Fruit fly (Drosophila melanogaster): ENCODE data around the gene Jhbp4.

Gene Jhbp4

DNA sequence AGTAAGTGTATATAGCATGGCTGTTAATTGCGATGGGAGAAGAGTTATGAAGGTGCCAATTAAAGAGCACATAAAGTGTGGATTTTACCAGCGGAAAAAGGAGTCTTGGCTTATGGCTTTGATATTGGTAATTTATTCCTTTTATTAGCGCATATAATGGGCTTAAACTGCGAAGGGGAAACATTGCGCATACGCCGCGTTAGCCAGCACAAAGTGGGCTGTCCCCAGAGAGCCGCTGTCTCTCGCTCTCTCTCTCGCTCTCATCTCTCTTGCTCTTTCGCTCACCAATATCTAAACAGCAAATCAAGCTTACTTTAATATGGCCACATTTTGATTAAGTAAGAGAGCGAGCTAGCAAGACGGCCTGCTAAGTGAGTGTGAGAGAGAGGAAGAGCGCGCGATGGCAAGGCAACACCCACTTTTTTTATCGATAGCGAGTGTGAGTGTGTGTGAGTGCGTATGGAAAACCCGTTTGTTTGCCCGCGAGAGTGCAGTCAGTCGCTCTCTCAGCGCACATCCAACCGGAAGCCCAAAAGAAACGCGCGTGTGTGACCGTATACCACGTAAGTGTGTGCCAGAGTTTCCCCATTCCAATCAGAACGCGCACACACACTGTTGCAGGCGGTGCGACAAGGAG, 17.6 kb upstream of the Jhbp4 start, which contains the start of gene pnr (continued):
- TF ChIP-seq org-1 (GFP tag; optimal IDR thresholded peaks at IDR 0.05) (no peak), Opbp (GFP tag; IDR thresholded peaks at IDR 0.05; ENCODE audit: partially characterized antibody) (no peak), tll (GFP tag; optimal IDR thresholded peaks at IDR 0.05) (peak in 1 of 2 experiments; percentile 49), CG31388 (GFP tag; optimal IDR thresholded peaks at IDR 0.05) (no peak), CG11695 (GFP tag; IDR thresholded peaks at IDR 0.05) (0 out of 3 replicates have a peak, but pooled peaks have one; percentile 9), CG16863 (GFP tag; optimal IDR thresholded peaks at IDR 0.05) (no peak), TFAM (GFP tag; optimal IDR thresholded peaks at IDR 0.05) (no peak), HLHmδ (GFP tag; optimal IDR thresholded peaks at IDR 0.05) (peak; percentile 21), Hey (tag; optimal IDR thresholded peaks at IDR 0.05) (peak; percentile 42), Jarid2 (GFP tag; optimal IDR thresholded peaks at IDR 0.05) (peak; percentile 68), Vsx1 (GFP tag; optimal IDR thresholded peaks at IDR 0.05) (peak; percentile 32), CG15269 (tag; optimal IDR thresholded peaks at IDR 0.05) (no peak), run (tag; optimal IDR thresholded peaks at IDR 0.05) (peak; percentile 8), gfzf (GFP tag; optimal IDR thresholded peaks at IDR 0.05) (peak; percentile 5), GATAe (GFP tag; conservative IDR thresholded peaks at IDR 0.05) (peak; percentile 99)

DNA sequence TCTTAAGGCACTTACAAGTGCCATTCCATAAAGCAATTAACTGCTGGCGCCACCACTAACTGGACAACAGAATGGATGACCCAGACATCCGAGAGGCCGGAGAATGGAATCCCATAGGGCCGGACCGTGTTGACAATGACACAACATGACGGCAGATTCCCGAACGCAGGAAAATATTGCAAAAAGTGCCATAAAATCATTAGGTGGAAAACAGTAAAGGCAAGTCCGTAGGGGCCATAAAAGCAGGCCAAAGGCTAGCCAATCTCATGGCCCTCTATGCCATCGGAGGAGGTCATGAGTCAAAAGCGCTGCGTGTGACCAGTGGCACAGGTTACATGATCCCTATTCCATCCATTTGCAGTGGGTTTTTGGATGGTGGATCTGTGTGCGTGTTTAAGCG, 14.6 kb upstream of the Jhbp4 start:
- TF ChIP-seq CG34376 (GFP tag; optimal IDR thresholded peaks at IDR 0.05) (no peak), CG12299 (tag; optimal IDR thresholded peaks at IDR 0.05) (no peak), insv (GFP tag; optimal IDR thresholded peaks at IDR 0.05) (peak in 1 of 2 experiments; percentile 7), caup (GFP tag; optimal IDR thresholded peaks at IDR 0.05; ENCODE audit: severe bottlenecking) (no peak), sisA (GFP tag; IDR thresholded peaks at IDR 0.05) (no peak), CG14050 (GFP tag; IDR thresholded peaks at IDR 0.05) (no peak), tll (GFP tag; optimal IDR thresholded peaks at IDR 0.05) (peak in 1 of 2 experiments; percentile 88), Atf3 (GFP tag; optimal IDR thresholded peaks at IDR 0.05) (no peak), CG2889 (GFP tag; IDR thresholded peaks at IDR 0.05) (no peak), CG3065 (GFP tag; optimal IDR thresholded peaks at IDR 0.05) (no peak), Ssrp (tag; optimal IDR thresholded peaks at IDR 0.05) (no peak), en (GFP tag; optimal IDR thresholded peaks at IDR 0.05) (no peak), zen (tag; optimal IDR thresholded peaks at IDR 0.05) (peak; percentile 100), Opbp (GFP tag; IDR thresholded peaks at IDR 0.05; ENCODE audit: partially characterized antibody) (no peak), cad (GFP tag; optimal IDR thresholded peaks at IDR 0.05) (peak; percentile 99), CG12744 (GFP tag; optimal IDR thresholded peaks at IDR 0.05) (no peak), CG6813 (GFP tag; optimal IDR thresholded peaks at IDR 0.05) (no peak), Hand (GFP tag; optimal IDR thresholded peaks at IDR 0.05) (no peak), onecut (GFP tag; IDR thresholded peaks at IDR 0.05) (no peak), sqz (GFP tag; optimal IDR thresholded peaks at IDR 0.05) (no peak), CG7271 (tag; optimal IDR thresholded peaks at IDR 0.05) (peak; percentile 40), Spps (tag; optimal IDR thresholded peaks at IDR 0.05) (no peak), ewg (GFP tag; optimal IDR thresholded peaks at IDR 0.05) (no peak), CG15479 (GFP tag; optimal IDR thresholded peaks at IDR 0.05) (peak; percentile 46), nerfin-1 (tag; optimal IDR thresholded peaks at IDR 0.05) (no peak), D (optimal IDR thresholded peaks at IDR 0.05) (peak; percentile 95), D (GFP tag; optimal IDR thresholded peaks at IDR 0.05) (no peak)
